Fruit fly (Drosophila melanogaster) whole organism, embryonic: ENCODE data around the gene Miox.

Source experiments
- Asciz ChIP-seq: fragments of 200-800 bp; sonication (Bioruptor generic); optimal IDR thresholded peaks from 2 replicates; lab custom pipeline; 2017; ENCODE audit warnings: missing biosample characterization, mild to moderate bottlenecking, missing genetic modification characterization, missing genetic modification reagents
- B-H1 ChIP-seq: fragments of 200-800 bp; sonication (Bioruptor generic); IDR thresholded peaks from 3 replicates; pipeline ENCODE4 v1.3.6; 2022; ENCODE audit warnings: missing biosample characterization, missing genetic modification characterization
- Bdp1 ChIP-seq: fragments of 200-800 bp; sonication (Bioruptor generic); optimal IDR thresholded peaks from 3 replicates; lab custom pipeline; 2016; ENCODE audit warnings: missing biosample characterization, missing genetic modification characterization
- CG10209 ChIP-seq: fragments of 200-800 bp; sonication (Bioruptor generic); optimal IDR thresholded peaks from 3 replicates; lab custom pipeline; 2017; ENCODE audit warnings: missing biosample characterization, mild to moderate bottlenecking, missing genetic modification characterization, missing genetic modification reagents
- CG10366 ChIP-seq: fragments of 200-800 bp; sonication (Bioruptor generic); IDR thresholded peaks from 2 replicates; pipeline ENCODE4 v1.3.6; 2022; ENCODE audit warnings: missing biosample characterization, missing genetic modification characterization
- CG10462 ChIP-seq: fragments of 200-800 bp; sonication (Bioruptor generic); optimal IDR thresholded peaks from 2 replicates; lab custom pipeline; 2016; ENCODE audit warnings: missing biosample characterization, missing genetic modification characterization
- CG11093 ChIP-seq: fragments of 200-800 bp; sonication (Bioruptor generic); IDR thresholded peaks from 3 replicates; pipeline ENCODE4 v1.3.6; 2022; ENCODE audit warnings: missing biosample characterization, missing genetic modification characterization
- CG14050 ChIP-seq: fragments of 200-800 bp; sonication (Bioruptor generic); IDR thresholded peaks from 3 replicates; pipeline ENCODE4 v1.3.6; 2022; ENCODE audit warnings: missing biosample characterization, missing genetic modification characterization
- CG15073 ChIP-seq: fragments of 200-800 bp; sonication (Bioruptor generic); optimal IDR thresholded peaks from 2 replicates; lab custom pipeline; 2016; ENCODE audit warnings: missing biosample characterization, missing genetic modification characterization
- CG17829 ChIP-seq: fragments of 200-800 bp; optimal IDR thresholded peaks from 2 replicates; lab custom pipeline; 2019; ENCODE audit warnings: missing biosample characterization, mild to moderate bottlenecking, missing genetic modification characterization, moderate library complexity
- CG18619 ChIP-seq: fragments of 200-800 bp; sonication (Bioruptor generic); optimal IDR thresholded peaks from 3 replicates; lab custom pipeline; 2017; ENCODE audit warnings: missing biosample characterization, mild to moderate bottlenecking, missing genetic modification characterization
- CG18764 ChIP-seq: fragments of 200-800 bp; sonication (Bioruptor generic); optimal IDR thresholded peaks from 3 replicates; lab custom pipeline; 2016; ENCODE audit warnings: missing biosample characterization, missing genetic modification characterization
- CG2129 ChIP-seq: fragments of 200-800 bp; sonication (Bioruptor generic); IDR thresholded peaks from 2 replicates; pipeline ENCODE4 v1.3.6; 2022; ENCODE audit warnings: missing biosample characterization, missing genetic modification characterization; ENCODE audit not compliant: partially characterized antibody
- CG2202 ChIP-seq: fragments of 200-800 bp; sonication (Bioruptor generic); optimal IDR thresholded peaks from 2 replicates; lab custom pipeline; 2018; ENCODE audit warnings: missing biosample characterization, mild to moderate bottlenecking, missing genetic modification characterization
- CG34376 ChIP-seq: fragments of 200-800 bp; sonication (Bioruptor generic); optimal IDR thresholded peaks from 2 replicates; lab custom pipeline; 2018; ENCODE audit warnings: missing biosample characterization, mild to moderate bottlenecking, missing genetic modification characterization
- CG3995 ChIP-seq: fragments of 200-800 bp; sonication (Bioruptor generic); optimal IDR thresholded peaks from 3 replicates; lab custom pipeline; 2016; ENCODE audit warnings: missing biosample characterization, missing genetic modification characterization
- CG4282 ChIP-seq: fragments of 200-800 bp; sonication (Bioruptor generic); optimal IDR thresholded peaks from 2 replicates; lab custom pipeline; 2016; ENCODE audit warnings: missing biosample characterization, missing genetic modification characterization
- CG4404 ChIP-seq: fragments of 200-800 bp; sonication (Bioruptor generic); IDR thresholded peaks from 2 replicates; pipeline ENCODE4 v1.3.6; 2022; ENCODE audit warnings: missing biosample characterization, missing genetic modification characterization
- CG5245 ChIP-seq: fragments of 200-800 bp; sonication (Bioruptor generic); optimal IDR thresholded peaks from 3 replicates; lab custom pipeline; 2016; ENCODE audit warnings: missing biosample characterization, missing genetic modification characterization
- CG9437 ChIP-seq: fragments of 200-800 bp; sonication (Bioruptor generic); optimal IDR thresholded peaks from 2 replicates; lab custom pipeline; 2018; ENCODE audit warnings: missing biosample characterization, mild to moderate bottlenecking, missing genetic modification characterization
- CG9727 ChIP-seq: fragments of 200-800 bp; sonication (Bioruptor generic); optimal IDR thresholded peaks from 3 replicates; lab custom pipeline; 2017; ENCODE audit warnings: missing biosample characterization, mild to moderate bottlenecking, missing genetic modification characterization
- D19B ChIP-seq: fragments of 200-800 bp; sonication (Bioruptor generic); optimal IDR thresholded peaks from 2 replicates; lab custom pipeline; 2017; ENCODE audit warnings: missing biosample characterization, mild to moderate bottlenecking, missing genetic modification characterization
- Dp ChIP-seq: fragments of 200-800 bp; sonication (Bioruptor generic); optimal IDR thresholded peaks from 2 replicates; lab custom pipeline; 2018; ENCODE audit warnings: missing biosample characterization, mild to moderate bottlenecking, missing genetic modification characterization, moderate library complexity
- Drgx ChIP-seq: fragments of 200-800 bp; sonication (Bioruptor generic); IDR thresholded peaks from 2 replicates; pipeline ENCODE4 v1.3.6; 2022; ENCODE audit warnings: missing biosample characterization, missing genetic modification characterization
- ERR ChIP-seq: fragments of 200-800 bp; sonication (Bioruptor generic); optimal IDR thresholded peaks from 2 replicates; lab custom pipeline; 2016; ENCODE audit warnings: missing biosample characterization, missing genetic modification characterization
- GATAe ChIP-seq: fragments of 200-800 bp; sonication (Bioruptor generic); conservative IDR thresholded peaks from 2 replicates; pipeline ENCODE4 v1.3.6; 2022; ENCODE audit warnings: missing biosample characterization, missing genetic modification characterization
- H15 ChIP-seq: fragments of 200-800 bp; sonication (Bioruptor generic); IDR thresholded peaks from 3 replicates; pipeline ENCODE4 v1.3.6; 2022; ENCODE audit warnings: missing biosample characterization, missing genetic modification characterization
- H2.0 ChIP-seq: fragments of 200-800 bp; sonication (Bioruptor generic); IDR thresholded peaks from 2 replicates; pipeline ENCODE4 v1.3.6; 2022; ENCODE audit warnings: missing biosample characterization, missing genetic modification characterization
- Hmx ChIP-seq: fragments of 200-800 bp; sonication (Bioruptor generic); optimal IDR thresholded peaks from 2 replicates; lab custom pipeline; 2016; ENCODE audit warnings: missing biosample characterization, missing genetic modification characterization
- MESR4 ChIP-seq: fragments of 200-800 bp; sonication (Bioruptor generic); optimal IDR thresholded peaks from 2 replicates; lab custom pipeline; 2018; ENCODE audit warnings: missing biosample characterization, mild to moderate bottlenecking, missing genetic modification characterization, moderate library complexity
- NC2α ChIP-seq: fragments of 200-800 bp; sonication (Bioruptor generic); optimal IDR thresholded peaks from 2 replicates; lab custom pipeline; 2016; ENCODE audit warnings: missing biosample characterization, missing genetic modification characterization
- Nf-YA ChIP-seq: fragments of 200-800 bp; sonication (Bioruptor generic); IDR thresholded peaks from 2 replicates; pipeline ENCODE4 v1.3.6; 2022; ENCODE audit warnings: missing biosample characterization, missing genetic modification characterization
- Nf-YB ChIP-seq: fragments of 200-800 bp; sonication (Bioruptor generic); optimal IDR thresholded peaks from 3 replicates; lab custom pipeline; 2019; ENCODE audit warnings: missing biosample characterization, mild to moderate bottlenecking, missing genetic modification characterization, moderate library complexity
- Sry-β ChIP-seq: fragments of 200-800 bp; sonication (Bioruptor generic); optimal IDR thresholded peaks from 2 replicates; lab custom pipeline; 2018; ENCODE audit warnings: missing biosample characterization, mild to moderate bottlenecking, missing genetic modification characterization, moderate library complexity
- Sry-δ ChIP-seq: fragments of 200-800 bp; sonication (Bioruptor generic); optimal IDR thresholded peaks from 2 replicates; lab custom pipeline; 2016; ENCODE audit warnings: missing biosample characterization, missing genetic modification characterization
- Tbp ChIP-seq: fragments of >200 bp; optimal IDR thresholded peaks from 2 replicates; lab custom pipeline; 2018; ENCODE audit warnings: missing biosample characterization, missing genetic modification characterization
- Vsx1 ChIP-seq: fragments of 200-800 bp; sonication (Bioruptor generic); optimal IDR thresholded peaks from 2 replicates; lab custom pipeline; 2017; ENCODE audit warnings: missing biosample characterization, mild to moderate bottlenecking, missing genetic modification characterization, missing genetic modification reagents
- aop ChIP-seq: fragments of 200-800 bp; sonication (Bioruptor generic); IDR thresholded peaks from 2 replicates; pipeline ENCODE4 v1.3.6; 2022; ENCODE audit warnings: missing biosample characterization, missing genetic modification characterization
- cato ChIP-seq: fragments of 200-800 bp; sonication (Bioruptor generic); optimal IDR thresholded peaks from 2 replicates; lab custom pipeline; 2016; ENCODE audit warnings: missing biosample characterization, missing genetic modification characterization, borderline replicate concordance
- fd3F ChIP-seq: fragments of 200-800 bp; sonication (Bioruptor generic); optimal IDR thresholded peaks from 2 replicates; lab custom pipeline; 2018; ENCODE audit warnings: missing biosample characterization, mild to moderate bottlenecking, missing genetic modification characterization, moderate library complexity
- grn ChIP-seq: fragments of 200-800 bp; sonication (Bioruptor generic); optimal IDR thresholded peaks from 3 replicates; lab custom pipeline; 2017; ENCODE audit warnings: missing biosample characterization, missing genetic modification characterization
- gsb ChIP-seq: fragments of 200-800 bp; sonication (Bioruptor generic); IDR thresholded peaks from 2 replicates; pipeline ENCODE4 v1.3.6; 2022; ENCODE audit warnings: missing biosample characterization, missing genetic modification characterization
- nerfin-2 ChIP-seq: fragments of 200-800 bp; sonication (Bioruptor generic); IDR thresholded peaks from 2 replicates; pipeline ENCODE4 v1.3.6; 2022; ENCODE audit warnings: missing biosample characterization, missing genetic modification characterization; ENCODE audit not compliant: partially characterized antibody
- pfk ChIP-seq: fragments of 200-800 bp; sonication (Bioruptor generic); optimal IDR thresholded peaks from 2 replicates; lab custom pipeline; 2018; ENCODE audit warnings: missing biosample characterization, mild to moderate bottlenecking, missing genetic modification characterization, moderate library complexity
- psq ChIP-seq: fragments of 200-800 bp; sonication (Bioruptor generic); optimal IDR thresholded peaks from 2 replicates; lab custom pipeline; 2017; ENCODE audit warnings: missing biosample characterization, missing genetic modification characterization
- shn ChIP-seq: fragments of 200-800 bp; sonication (Bioruptor generic); optimal IDR thresholded peaks from 3 replicates; lab custom pipeline; 2016; ENCODE audit warnings: missing biosample characterization, missing genetic modification characterization
- sima ChIP-seq: fragments of 200-800 bp; sonication (Bioruptor generic); optimal IDR thresholded peaks from 2 replicates; lab custom pipeline; 2016; ENCODE audit warnings: missing biosample characterization, missing genetic modification characterization
- sr ChIP-seq: fragments of 200-800 bp; sonication (Bioruptor generic); IDR thresholded peaks from 3 replicates; pipeline ENCODE4 v1.3.6; 2022; ENCODE audit warnings: missing biosample characterization, missing genetic modification characterization
- twi ChIP-seq: fragments of 200-800 bp; optimal IDR thresholded peaks from 2 replicates; lab custom pipeline; 2019; ENCODE audit warnings: missing biosample characterization, mild to moderate bottlenecking, missing genetic modification characterization, moderate library complexity

Miox gene

dm6 chr3L:12138113-12138899 lies 46.5 kb upstream of the Miox start, which contains the start of the genes ND-SGDH and RhoGAP68F (continued):
- no peak for TF ChIP-seq sima (GFP tag; lab: Kevin White, UChicago)
- TF ChIP-seq H2.0 (GFP tag; lab: Robert Waterston, UW), result peak; percentile 46; the same call in 1 of the 2 replicates
- TF ChIP-seq grn (GFP tag; lab: Kevin White, UChicago), result peak; percentile 8
- peak; percentile 54 for TF ChIP-seq twi (tag; lab: Kevin White, UChicago)
- TF ChIP-seq Bdp1 (GFP tag; lab: Kevin White, UChicago), result peak; percentile 7
- TF ChIP-seq CG9437 (GFP tag; lab: Kevin White, UChicago), result peak; percentile 65
- peak; percentile 34; the same call in 1 of the 2 replicates for TF ChIP-seq Drgx (GFP tag; lab: Robert Waterston, UW)
- TF ChIP-seq sr (GFP tag; lab: Robert Waterston, UW), result no peak
- peak; percentile 70 for TF ChIP-seq cato (GFP tag; lab: Kevin White, UChicago)
- no peak for TF ChIP-seq Tbp (GFP tag; lab: Kevin White, UChicago)
- peak; percentile 84 for TF ChIP-seq CG2129 (GFP tag; lab: Robert Waterston, UW)
- TF ChIP-seq Sry-δ (GFP tag; lab: Kevin White, UChicago), result peak; percentile 97
- peak; percentile 62 for TF ChIP-seq Vsx1 (GFP tag; lab: Kevin White, UChicago)
- peak; percentile 56 for TF ChIP-seq CG10209 (GFP tag; lab: Kevin White, UChicago)
- peak; percentile 82 for TF ChIP-seq CG17829
- peak; percentile 20 for TF ChIP-seq CG4282 (GFP tag; lab: Kevin White, UChicago)
- TF ChIP-seq fd3F, result peak; percentile 71
- TF ChIP-seq CG18619, result peak; percentile 41
- peak; percentile 54; the same call in 1 of the 3 replicates for TF ChIP-seq CG11093
- TF ChIP-seq D19B (GFP tag; lab: Kevin White, UChicago), result peak; percentile 15
- peak; percentile 55; the same call in 1 of the 2 replicates for TF ChIP-seq gsb (GFP tag; lab: Robert Waterston, UW)
- no peak for TF ChIP-seq CG14050
- peak; percentile 91 for TF ChIP-seq CG3995 (GFP tag; lab: Kevin White, UChicago)
- TF ChIP-seq aop (GFP tag; lab: Robert Waterston, UW), result no peak
- peak; percentile 56; the same call in 1 of the 2 replicates for TF ChIP-seq CG10366 (GFP tag; lab: Robert Waterston, UW)
- peak; percentile 78 for TF ChIP-seq MESR4 (GFP tag; lab: Kevin White, UChicago)
- peak; percentile 79 for TF ChIP-seq CG9727
- peak; percentile 78 for TF ChIP-seq Sry-β (GFP tag; lab: Kevin White, UChicago)
- TF ChIP-seq CG2202 (tag; lab: Kevin White, UChicago), result peak; percentile 21
- TF ChIP-seq Asciz (GFP tag; lab: Kevin White, UChicago), result no peak
- TF ChIP-seq CG18764 (GFP tag; lab: Kevin White, UChicago), result peak; percentile 55
- TF ChIP-seq GATAe (GFP tag; lab: Robert Waterston, UW), result no peak
- no peak for TF ChIP-seq CG15073
- no peak for TF ChIP-seq ERR (GFP tag; lab: Kevin White, UChicago)
- TF ChIP-seq CG5245, result peak; percentile 23
- peak; percentile 44; the same call in 1 of the 3 replicates for TF ChIP-seq H15 (GFP tag; lab: Robert Waterston, UW)
- TF ChIP-seq nerfin-2 (GFP tag; lab: Robert Waterston, UW), result peak; percentile 76
- TF ChIP-seq pfk (GFP tag; lab: Kevin White, UChicago), result no peak
- peak; percentile 69 for TF ChIP-seq shn (GFP tag; lab: Kevin White, UChicago)
- peak; percentile 36; the same call in 1 of the 3 replicates for TF ChIP-seq B-H1 (GFP tag; lab: Robert Waterston, UW)
- TF ChIP-seq NC2α (GFP tag; lab: Kevin White, UChicago), result no peak
- TF ChIP-seq Hmx, result peak; percentile 38
- no peak for TF ChIP-seq Nf-YA
- peak; percentile 7 for TF ChIP-seq psq (GFP tag; lab: Kevin White, UChicago)
- peak; percentile 33 for TF ChIP-seq CG10462 (GFP tag; lab: Kevin White, UChicago)
- TF ChIP-seq CG34376 (GFP tag; lab: Kevin White, UChicago), result peak; percentile 49
- TF ChIP-seq CG4404 (GFP tag; lab: Robert Waterston, UW), result peak; percentile 81
- TF ChIP-seq Nf-YB (GFP tag; lab: Kevin White, UChicago), result peak; percentile 39
- TF ChIP-seq Dp (GFP tag; lab: Kevin White, UChicago), result peak; percentile 8
